Worm (Caenorhabditis elegans): ENCODE measurements around the gene usp-33.
A peak's percentile ranks its signal among the peaks of the same experiment; 100 is the strongest.

DNA sequence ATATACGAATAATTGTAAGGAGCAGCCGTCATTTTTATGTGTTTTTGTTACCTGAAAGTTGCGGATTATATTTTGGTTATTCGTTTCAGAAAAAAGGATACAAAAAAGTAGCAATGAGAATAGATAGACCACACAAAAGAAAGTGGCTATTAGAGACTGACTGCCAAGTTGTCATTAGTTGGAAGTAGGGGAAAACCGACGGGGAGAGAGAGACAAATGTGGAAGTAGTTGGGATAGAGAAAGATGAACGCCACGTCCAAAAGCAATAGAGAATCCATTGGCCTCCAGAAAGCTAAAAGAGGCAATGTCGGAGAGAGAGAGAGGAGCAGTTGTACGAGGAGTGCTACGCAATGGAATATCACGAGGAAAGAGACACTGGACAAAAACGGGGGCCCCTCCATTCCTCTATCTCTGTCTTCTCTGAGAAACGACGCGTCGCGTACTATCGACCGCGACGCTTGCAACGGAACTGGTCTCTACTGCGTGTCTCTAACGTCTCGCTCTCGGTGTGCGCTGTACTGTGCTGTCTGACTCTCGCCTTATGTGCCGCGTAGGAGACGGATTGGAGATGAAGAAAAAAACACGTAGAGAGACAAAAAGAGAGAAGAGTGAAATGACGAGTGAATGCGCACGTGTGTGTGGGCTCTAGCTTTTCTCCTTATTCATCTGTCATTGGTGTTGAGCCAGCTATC lies 15.6 kb downstream of the usp-33 start, which contains the start of gene rab-14:
- TF ChIP-seq sea-1 (GFP tag; conservative IDR thresholded peaks at IDR 0.05) (0 out of 2 replicates have a peak, but pooled peaks have one; percentile 39), hmbx-1 (tag; optimal IDR thresholded peaks at IDR 0.05) (no peak), scrt-1 (GFP tag; IDR thresholded peaks at IDR 0.05) (no peak), F13C5.2 (tag; optimal IDR thresholded peaks at IDR 0.05) (peak; percentile 18), ama-1 (optimal IDR thresholded peaks at IDR 0.05) (no peak), flt-1 (GFP tag; IDR thresholded peaks at IDR 0.05) (no peak)

Data from whole organism, early embryonic.